Fruit fly (Drosophila melanogaster): Measurements from ENCODE around the gene CG18787.

CG18787 gene

dm6 chr2L:11948479-11948878 lies 50.7 kb downstream of the CG18787 start:
- TF ChIP-seq usp (GFP tag; optimal IDR thresholded peaks at IDR 0.05) (no peak), CG8478 (optimal IDR thresholded peaks at IDR 0.05) (no peak)

Data from whole organism.